Fruit fly (Drosophila melanogaster) whole organism, embryonic: Measurements from ENCODE around the gene Gip.

ENCODE experiments used
- CG10147 ChIP-seq: fragments of 200-800 bp; sonication (Bioruptor generic); optimal IDR thresholded peaks from 2 replicates; lab custom pipeline; 2019; ENCODE audit warnings: missing biosample characterization, mild to moderate bottlenecking, missing genetic modification characterization, moderate library complexity
- CG10565 ChIP-seq: fragments of 200-800 bp; sonication (Bioruptor generic); optimal IDR thresholded peaks from 3 replicates; lab custom pipeline; 2016; ENCODE audit warnings: missing biosample characterization, mild to moderate bottlenecking, missing genetic modification characterization
- CG13424 ChIP-seq: fragments of 200-800 bp; sonication (Bioruptor generic); optimal IDR thresholded peaks from 2 replicates; lab custom pipeline; 2019; ENCODE audit warnings: missing biosample characterization, mild to moderate bottlenecking, missing genetic modification characterization, moderate library complexity
- CG15011 ChIP-seq: fragments of 200-800 bp; sonication (Bioruptor generic); optimal IDR thresholded peaks from 3 replicates; lab custom pipeline; 2018; ENCODE audit warnings: missing biosample characterization, mild to moderate bottlenecking, missing genetic modification characterization
- CG17612 ChIP-seq: fragments of 200-800 bp; sonication (Bioruptor generic); IDR thresholded peaks from 2 replicates; pipeline ENCODE4 v1.3.6; 2022; ENCODE audit warnings: missing biosample characterization, missing genetic modification characterization
- CG5953 ChIP-seq: fragments of 200-800 bp; sonication (Bioruptor generic); IDR thresholded peaks from 2 replicates; pipeline ENCODE4 v1.3.6; 2022; ENCODE audit warnings: missing biosample characterization, missing genetic modification characterization
- CG8944 ChIP-seq: fragments of 200-800 bp; sonication (Bioruptor generic); optimal IDR thresholded peaks from 3 replicates; lab custom pipeline; 2016; ENCODE audit warnings: missing biosample characterization, missing genetic modification characterization
- Dip2 ChIP-seq: fragments of 200-800 bp; sonication (Bioruptor generic); IDR thresholded peaks from 2 replicates; pipeline ENCODE4 v1.3.6; 2022; ENCODE audit warnings: missing biosample characterization, missing genetic modification characterization
- Sry-β ChIP-seq: fragments of 200-800 bp; sonication (Bioruptor generic); optimal IDR thresholded peaks from 2 replicates; lab custom pipeline; 2018; ENCODE audit warnings: missing biosample characterization, mild to moderate bottlenecking, missing genetic modification characterization, moderate library complexity
- Ssrp ChIP-seq: fragments of 200-800 bp; sonication (Bioruptor generic); optimal IDR thresholded peaks from 2 replicates; lab custom pipeline; 2018; ENCODE audit warnings: missing biosample characterization, mild to moderate bottlenecking, missing genetic modification characterization, moderate library complexity
- cwo ChIP-seq: fragments of 200-800 bp; sonication (Bioruptor generic); optimal IDR thresholded peaks from 3 replicates; lab custom pipeline; 2017; ENCODE audit warnings: missing biosample characterization, missing genetic modification characterization, mild to moderate bottlenecking, moderate library complexity, missing genetic modification reagents
- onecut ChIP-seq: fragments of 200-800 bp; sonication (Bioruptor generic); IDR thresholded peaks from 2 replicates; pipeline ENCODE4 v1.3.6; 2022; ENCODE audit warnings: missing biosample characterization, missing genetic modification characterization
- sug ChIP-seq: fragments of 200-800 bp; optimal IDR thresholded peaks from 2 replicates; lab custom pipeline; 2019; ENCODE audit warnings: missing biosample characterization, mild to moderate bottlenecking, missing genetic modification characterization, moderate library complexity
- tll ChIP-seq, 2 experiments: fragments of 200-800 bp in 1 of 2; fragments of >200 bp in 1 of 2; sonication (Bioruptor generic) in 1 of 2; optimal IDR thresholded peaks; 2 replicates each; lab custom pipeline; 2017 to 2019; ENCODE audit warnings: missing biosample characterization in 2 of 2, missing genetic modification characterization in 2 of 2, mild to moderate bottlenecking in 1 of 2, moderate library complexity in 1 of 2

DNA sequence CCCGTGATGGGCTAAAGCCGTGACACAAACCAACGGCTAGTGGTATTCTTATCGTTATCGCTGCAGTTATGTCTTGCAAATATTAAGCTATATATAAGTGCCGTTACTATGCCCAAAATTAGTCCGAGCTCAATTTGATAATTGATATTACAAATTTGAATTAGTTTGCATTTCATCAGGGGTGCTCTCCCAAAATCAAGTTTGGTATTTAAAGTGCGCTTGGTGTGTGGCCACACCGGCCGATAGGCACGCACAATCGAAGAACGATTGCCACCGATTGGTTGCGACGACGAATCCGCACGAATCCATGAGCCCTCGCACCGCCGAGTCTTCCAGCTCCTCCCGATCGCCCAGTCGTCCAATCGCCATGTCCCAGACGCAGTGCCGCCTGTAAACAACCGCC is 38.1 kb upstream of the Gip start, which contains the start of gene CG17841:
- no peak for TF ChIP-seq CG10565 (GFP tag; lab: Kevin White, UChicago)
- TF ChIP-seq CG8944 (GFP tag; lab: Kevin White, UChicago): no peak
- TF ChIP-seq CG5953 (GFP tag; lab: Robert Waterston, UW): no peak
- TF ChIP-seq CG17612: no peak
- no peak for TF ChIP-seq CG13424 (tag; lab: Kevin White, UChicago)
- TF ChIP-seq tll (GFP tag; optimal IDR thresholded peaks at IDR 0.05; lab: Kevin White, UChicago): no peak
- TF ChIP-seq CG10147 (GFP tag; lab: Kevin White, UChicago): no peak
- no peak for TF ChIP-seq Ssrp (tag; lab: Kevin White, UChicago)
- no peak for TF ChIP-seq Dip2 (GFP tag; lab: Robert Waterston, UW)
- no peak for TF ChIP-seq cwo
- no peak for TF ChIP-seq onecut (GFP tag; lab: Robert Waterston, UW)
- no peak for TF ChIP-seq Sry-β (GFP tag; lab: Kevin White, UChicago)
- TF ChIP-seq sug (tag; lab: Kevin White, UChicago): no peak
- no peak for TF ChIP-seq CG15011 (GFP tag; lab: Kevin White, UChicago)
